Fruit fly (Drosophila melanogaster) whole organism, embryonic: ENCODE measurements around the gene sll.
A peak's percentile ranks its signal among the peaks of the same experiment; 100 is the strongest.

Source experiments
- Bdp1 ChIP-seq: fragments of 200-800 bp; sonication (Bioruptor generic); optimal IDR thresholded peaks from 3 replicates; lab custom pipeline; 2016; ENCODE audit warnings: missing biosample characterization, missing genetic modification characterization
- Bgb ChIP-seq: fragments of 200-800 bp; sonication (Bioruptor generic); IDR thresholded peaks from 2 replicates; pipeline ENCODE4 v1.3.6; 2022; ENCODE audit warnings: missing biosample characterization, missing genetic modification characterization; ENCODE audit not compliant: partially characterized antibody
- CG11560 ChIP-seq: fragments of 200-800 bp; sonication (Bioruptor generic); IDR thresholded peaks from 3 replicates; pipeline ENCODE4 v1.3.6; 2022; ENCODE audit warnings: missing biosample characterization, missing genetic modification characterization
- CG12219 ChIP-seq: fragments of 200-800 bp; sonication (Bioruptor generic); optimal IDR thresholded peaks from 3 replicates; lab custom pipeline; 2018; ENCODE audit warnings: missing biosample characterization, mild to moderate bottlenecking, missing genetic modification characterization
- CG13287 ChIP-seq: fragments of 200-800 bp; sonication (Bioruptor generic); IDR thresholded peaks from 2 replicates; pipeline ENCODE4 v1.3.6; 2022; ENCODE audit warnings: missing biosample characterization, missing genetic modification characterization; ENCODE audit not compliant: partially characterized antibody
- CG13424 ChIP-seq: fragments of 200-800 bp; sonication (Bioruptor generic); optimal IDR thresholded peaks from 2 replicates; lab custom pipeline; 2019; ENCODE audit warnings: missing biosample characterization, mild to moderate bottlenecking, missing genetic modification characterization, moderate library complexity
- CG13775 ChIP-seq: fragments of 200-800 bp; sonication (Bioruptor generic); optimal IDR thresholded peaks from 3 replicates; lab custom pipeline; 2017; ENCODE audit warnings: missing biosample characterization, mild to moderate bottlenecking, missing genetic modification characterization
- CG14441 ChIP-seq: fragments of 200-800 bp; sonication (Bioruptor generic); IDR thresholded peaks from 2 replicates; pipeline ENCODE4 v1.3.6; 2022; ENCODE audit warnings: missing biosample characterization, missing genetic modification characterization
- CG15696 ChIP-seq: fragments of 200-800 bp; sonication (Bioruptor generic); optimal IDR thresholded peaks from 2 replicates; lab custom pipeline; 2019; ENCODE audit warnings: missing biosample characterization, mild to moderate bottlenecking, missing genetic modification characterization, moderate library complexity
- CG16813 ChIP-seq: fragments of 200-800 bp; sonication (Bioruptor generic); IDR thresholded peaks from 3 replicates; pipeline ENCODE4 v1.3.6; 2022; ENCODE audit warnings: missing biosample characterization, missing genetic modification characterization; ENCODE audit not compliant: partially characterized antibody
- CG16815 ChIP-seq: fragments of 200-800 bp; sonication (Bioruptor generic); optimal IDR thresholded peaks from 3 replicates; lab custom pipeline; 2017; ENCODE audit warnings: missing biosample characterization, mild to moderate bottlenecking, missing genetic modification characterization
- CG17612 ChIP-seq: fragments of 200-800 bp; sonication (Bioruptor generic); IDR thresholded peaks from 2 replicates; pipeline ENCODE4 v1.3.6; 2022; ENCODE audit warnings: missing biosample characterization, missing genetic modification characterization
- CG18262 ChIP-seq: fragments of 200-800 bp; optimal IDR thresholded peaks from 3 replicates; lab custom pipeline; 2019; ENCODE audit warnings: missing biosample characterization, mild to moderate bottlenecking, missing genetic modification characterization, moderate library complexity
- CG18619 ChIP-seq: fragments of 200-800 bp; sonication (Bioruptor generic); optimal IDR thresholded peaks from 3 replicates; lab custom pipeline; 2017; ENCODE audit warnings: missing biosample characterization, mild to moderate bottlenecking, missing genetic modification characterization
- CG2889 ChIP-seq: fragments of 200-800 bp; sonication (Bioruptor generic); IDR thresholded peaks from 3 replicates; pipeline ENCODE4 v1.3.6; 2022; ENCODE audit warnings: missing biosample characterization, missing genetic modification characterization
- CG34376 ChIP-seq: fragments of 200-800 bp; sonication (Bioruptor generic); optimal IDR thresholded peaks from 2 replicates; lab custom pipeline; 2018; ENCODE audit warnings: missing biosample characterization, mild to moderate bottlenecking, missing genetic modification characterization
- CG42726 ChIP-seq: fragments of 200-800 bp; sonication (Bioruptor generic); IDR thresholded peaks from 2 replicates; pipeline ENCODE4 v1.3.6; 2022; ENCODE audit warnings: missing biosample characterization, missing genetic modification characterization; ENCODE audit not compliant: partially characterized antibody
- CG43689 ChIP-seq: fragments of 200-800 bp; sonication (Bioruptor generic); IDR thresholded peaks from 2 replicates; pipeline ENCODE4 v1.3.6; 2022; ENCODE audit warnings: missing biosample characterization, missing genetic modification characterization
- CG4424 ChIP-seq: fragments of 200-800 bp; sonication (Bioruptor generic); optimal IDR thresholded peaks from 3 replicates; lab custom pipeline; 2016; ENCODE audit warnings: missing biosample characterization, missing genetic modification characterization
- CG6791 ChIP-seq: fragments of 200-800 bp; sonication (Bioruptor generic); IDR thresholded peaks from 3 replicates; pipeline ENCODE4 v1.3.6; 2022; ENCODE audit warnings: missing biosample characterization, missing genetic modification characterization; ENCODE audit not compliant: partially characterized antibody
- CG7745 ChIP-seq: fragments of 200-800 bp; sonication (Bioruptor generic); optimal IDR thresholded peaks from 2 replicates; lab custom pipeline; 2018; ENCODE audit warnings: missing biosample characterization, mild to moderate bottlenecking, missing genetic modification characterization, moderate library complexity
- CG7839 ChIP-seq: fragments of 200-800 bp; sonication (Bioruptor generic); optimal IDR thresholded peaks from 3 replicates; lab custom pipeline; 2018; ENCODE audit warnings: missing biosample characterization, mild to moderate bottlenecking, missing genetic modification characterization, moderate library complexity
- CG7963 ChIP-seq: fragments of 200-800 bp; sonication (Bioruptor generic); IDR thresholded peaks from 3 replicates; pipeline ENCODE4 v1.3.6; 2022; ENCODE audit warnings: missing biosample characterization, missing genetic modification characterization; ENCODE audit not compliant: partially characterized antibody
- CkIIα-i1 ChIP-seq: fragments of 200-800 bp; sonication (Bioruptor generic); IDR thresholded peaks from 2 replicates; pipeline ENCODE4 v1.3.6; 2022; ENCODE audit warnings: missing biosample characterization, missing genetic modification characterization
- Dek ChIP-seq: fragments of 200-800 bp; sonication (Bioruptor generic); optimal IDR thresholded peaks from 3 replicates; lab custom pipeline; 2019; ENCODE audit warnings: missing biosample characterization, mild to moderate bottlenecking, missing genetic modification characterization, moderate library complexity
- Dip2 ChIP-seq: fragments of 200-800 bp; sonication (Bioruptor generic); IDR thresholded peaks from 2 replicates; pipeline ENCODE4 v1.3.6; 2022; ENCODE audit warnings: missing biosample characterization, missing genetic modification characterization
- Dll ChIP-seq: fragments of 200-800 bp; sonication (Bioruptor generic); IDR thresholded peaks from 4 replicates; pipeline ENCODE4 v1.3.6; 2022; ENCODE audit warnings: missing biosample characterization, missing genetic modification characterization; ENCODE audit not compliant: partially characterized antibody
- HLH4C ChIP-seq: fragments of 200-800 bp; sonication (Bioruptor generic); IDR thresholded peaks from 3 replicates; pipeline ENCODE4 v1.3.6; 2022; ENCODE audit warnings: missing biosample characterization, missing genetic modification characterization; ENCODE audit not compliant: partially characterized antibody
- Oaz ChIP-seq: fragments of 200-800 bp; sonication (Bioruptor generic); IDR thresholded peaks from 2 replicates; pipeline ENCODE4 v1.3.6; 2022; ENCODE audit warnings: missing biosample characterization, missing genetic modification characterization
- Rfx ChIP-seq: fragments of 200-800 bp; sonication (Bioruptor generic); IDR thresholded peaks from 2 replicates; pipeline ENCODE4 v1.3.6; 2022; ENCODE audit warnings: missing biosample characterization, missing genetic modification characterization
- Scr ChIP-seq: fragments of 200-800 bp; sonication (Bioruptor generic); IDR thresholded peaks from 2 replicates; pipeline ENCODE4 v1.3.6; 2022; ENCODE audit warnings: missing biosample characterization, missing genetic modification characterization; ENCODE audit not compliant: partially characterized antibody
- Side ChIP-seq: fragments of 200-800 bp; sonication (Bioruptor generic); optimal IDR thresholded peaks from 2 replicates; lab custom pipeline; 2016; ENCODE audit warnings: missing biosample characterization, missing genetic modification characterization
- ato ChIP-seq: fragments of 200-800 bp; sonication (Bioruptor generic); IDR thresholded peaks from 2 replicates; pipeline ENCODE4 v1.3.6; 2022; ENCODE audit warnings: missing biosample characterization, missing genetic modification characterization; ENCODE audit not compliant: partially characterized antibody
- bcd ChIP-seq: fragments of 200-800 bp; sonication (Bioruptor generic); optimal IDR thresholded peaks from 2 replicates; lab custom pipeline; 2017; ENCODE audit warnings: missing biosample characterization, mild to moderate bottlenecking, missing genetic modification characterization
- dmrt99B ChIP-seq: fragments of 200-800 bp; sonication (Bioruptor generic); optimal IDR thresholded peaks from 2 replicates; lab custom pipeline; 2018; ENCODE audit warnings: missing biosample characterization, mild to moderate bottlenecking, missing genetic modification characterization, moderate library complexity
- hbn ChIP-seq: fragments of 200-800 bp; sonication (Bioruptor generic); IDR thresholded peaks from 2 replicates; pipeline ENCODE4 v1.3.6; 2022; ENCODE audit warnings: missing biosample characterization, missing genetic modification characterization; ENCODE audit not compliant: partially characterized antibody
- inv ChIP-seq: fragments of 200-800 bp; sonication (Bioruptor generic); IDR thresholded peaks from 2 replicates; pipeline ENCODE4 v1.3.6; 2022; ENCODE audit warnings: missing biosample characterization, missing genetic modification characterization; ENCODE audit not compliant: partially characterized antibody
- jigr1 ChIP-seq: fragments of 200-800 bp; sonication (Bioruptor generic); IDR thresholded peaks from 3 replicates; pipeline ENCODE4 v1.3.6; 2022; ENCODE audit warnings: missing biosample characterization, missing genetic modification characterization
- knrl ChIP-seq: fragments of 200-800 bp; sonication (Bioruptor generic); IDR thresholded peaks from 3 replicates; pipeline ENCODE4 v1.3.6; 2022; ENCODE audit warnings: missing biosample characterization, missing genetic modification characterization; ENCODE audit not compliant: partially characterized antibody
- mld ChIP-seq: fragments of 200-800 bp; sonication (Bioruptor generic); IDR thresholded peaks from 3 replicates; pipeline ENCODE4 v1.3.6; 2022; ENCODE audit warnings: missing biosample characterization, missing genetic modification characterization; ENCODE audit not compliant: partially characterized antibody
- pan ChIP-seq, 4 experiments: fragments of >200 bp in 3 of 4; fragments of 200-800 bp in 1 of 4; sonication (Bioruptor generic) in 1 of 4; optimal IDR thresholded peaks in 3 of 4; IDR thresholded peaks in 1 of 4; 2 replicates each; pipeline versions ENCODE4 v1.3.6 to Lab custom; 2017 to 2022; ENCODE audit warnings: missing biosample characterization in 2 of 4, missing genetic modification characterization in 2 of 4, mixed read lengths in 1 of 4
- tna ChIP-seq: fragments of 200-800 bp; sonication (Bioruptor generic); IDR thresholded peaks from 2 replicates; pipeline ENCODE4 v1.3.6; 2022; ENCODE audit warnings: missing biosample characterization, missing genetic modification characterization; ENCODE audit not compliant: partially characterized antibody
- trh ChIP-seq: fragments of 200-800 bp; sonication (Bioruptor generic); optimal IDR thresholded peaks from 2 replicates; lab custom pipeline; 2016; ENCODE audit warnings: missing biosample characterization, missing genetic modification characterization
- unc-4 ChIP-seq: fragments of 200-800 bp; sonication (Bioruptor generic); IDR thresholded peaks from 2 replicates; pipeline ENCODE4 v1.3.6; 2022; ENCODE audit warnings: missing biosample characterization, missing genetic modification characterization; ENCODE audit not compliant: partially characterized antibody
- vvl ChIP-seq: fragments of 200-800 bp; sonication (Bioruptor generic); IDR thresholded peaks from 2 replicates; pipeline ENCODE4 v1.3.6; 2022; ENCODE audit warnings: missing biosample characterization, missing genetic modification characterization

sll gene

DNA sequence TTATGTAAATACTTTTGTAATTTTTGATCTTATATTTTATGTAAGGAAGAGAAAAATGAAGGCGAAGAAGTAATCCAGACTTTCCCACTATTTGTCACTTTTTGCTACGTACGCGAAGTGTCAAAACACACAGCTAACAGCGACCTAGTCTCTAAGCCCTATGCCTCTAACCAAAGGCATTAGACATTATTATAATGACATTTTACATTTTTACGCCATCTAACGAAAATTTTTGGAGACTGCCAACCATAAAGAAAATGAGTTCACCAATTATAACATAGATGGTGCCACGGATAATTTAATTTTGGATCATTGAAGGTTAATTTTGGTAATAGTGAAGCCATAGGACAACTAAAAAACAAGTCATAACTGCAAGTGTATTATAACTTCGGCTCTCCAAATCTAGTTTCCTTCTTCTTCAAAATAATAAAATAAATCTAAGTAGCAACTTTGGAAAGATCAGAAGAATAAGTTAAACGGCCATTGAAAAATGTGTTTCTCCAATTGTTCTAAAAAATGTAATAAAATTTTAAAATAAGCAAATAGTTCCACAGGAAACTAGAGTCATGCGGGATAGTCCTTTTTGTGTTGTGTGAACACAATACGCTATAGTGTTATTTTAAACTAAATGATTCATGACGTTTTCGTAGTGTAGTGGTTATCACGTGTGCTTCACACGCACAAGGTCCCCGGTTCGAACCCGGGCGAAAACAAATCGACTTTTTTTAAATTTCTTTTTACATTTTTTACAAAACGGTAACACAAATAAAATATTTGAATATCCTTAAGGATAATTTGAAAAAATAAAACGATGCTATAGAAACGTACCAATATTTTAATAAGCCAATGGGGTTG, 11.4 kb downstream of the sll start (continued):
- no peak for TF ChIP-seq trh (GFP tag; lab: Kevin White, UChicago)
- peak; percentile 65 for TF ChIP-seq Rfx (GFP tag; lab: Robert Waterston, UW)
- no peak for TF ChIP-seq inv (GFP tag; lab: Robert Waterston, UW)
- TF ChIP-seq Dip2 (GFP tag; lab: Robert Waterston, UW), result peak; percentile 96
- TF ChIP-seq pan (optimal IDR thresholded peaks at IDR 0.05; lab: Kevin White, UChicago), result no peak
- peak in 1 of 2 experiments; percentile 11 for TF ChIP-seq pan (GFP tag; optimal IDR thresholded peaks at IDR 0.05 in 1 of 2, IDR thresholded peaks at IDR 0.05 in 1 of 2)
- TF ChIP-seq CG18619, result no peak
- no peak for TF ChIP-seq CkIIα-i1 (GFP tag; lab: Robert Waterston, UW)
- no peak for TF ChIP-seq CG4424
- TF ChIP-seq CG17612 (GFP tag; lab: Robert Waterston, UW), result no peak
- TF ChIP-seq Oaz, result no peak
- no peak for TF ChIP-seq CG43689 (GFP tag; lab: Robert Waterston, UW)
- TF ChIP-seq CG42726 (GFP tag; lab: Robert Waterston, UW), result peak; percentile 84
- TF ChIP-seq jigr1 (GFP tag; lab: Robert Waterston, UW), result no peak
- TF ChIP-seq CG12219, result no peak
- TF ChIP-seq CG11560 (tag; lab: Robert Waterston, UW), result no peak
- peak; percentile 20 for TF ChIP-seq CG15696 (tag; lab: Kevin White, UChicago)
- TF ChIP-seq Dek (tag; lab: Kevin White, UChicago), result peak; percentile 89
- peak; percentile 97 for TF ChIP-seq CG7745 (tag; lab: Kevin White, UChicago)
- TF ChIP-seq CG7963 (GFP tag; lab: Robert Waterston, UW), result peak; percentile 48
- no peak for TF ChIP-seq bcd (GFP tag; lab: Kevin White, UChicago)

DNA sequence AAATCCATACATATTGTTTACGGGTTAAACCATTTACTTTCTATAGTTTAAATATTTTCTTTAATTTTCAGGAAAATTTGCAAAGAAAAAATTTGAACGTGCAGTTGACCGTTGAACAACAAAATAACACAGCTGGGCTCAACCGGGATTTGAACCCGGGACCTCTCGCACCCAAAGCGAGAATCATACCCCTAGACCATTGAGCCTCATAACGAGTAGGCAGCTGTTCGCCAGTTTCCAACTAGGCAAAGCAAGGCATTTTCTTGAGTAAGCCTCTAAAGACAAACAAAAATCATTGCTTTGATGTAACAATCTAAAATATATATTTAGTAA, 12.0 kb downstream of the sll start:
- peak; percentile 10 for TF ChIP-seq CG18262 (tag; lab: Kevin White, UChicago)
- TF ChIP-seq CG16813, result peak; percentile 92
- peak; percentile 18 for TF ChIP-seq dmrt99B (tag; lab: Kevin White, UChicago)
- TF ChIP-seq mld (GFP tag; lab: Robert Waterston, UW), result peak; percentile 92
- TF ChIP-seq inv (GFP tag; lab: Robert Waterston, UW), result 0 out of 2 replicates have a peak, but pooled peaks have one; percentile 57
- peak; percentile 14 for TF ChIP-seq CG34376 (GFP tag; lab: Kevin White, UChicago)
- peak; percentile 81 for TF ChIP-seq Bgb (GFP tag; lab: Robert Waterston, UW)
- TF ChIP-seq CG6791, result peak; percentile 88
- TF ChIP-seq ato (GFP tag; lab: Robert Waterston, UW), result peak; percentile 78
- peak; percentile 84 for TF ChIP-seq CG7963 (GFP tag; lab: Robert Waterston, UW)
- peak; percentile 76; the same call in 2 of the 3 replicates for TF ChIP-seq knrl
- TF ChIP-seq hbn (GFP tag; lab: Robert Waterston, UW), result peak; percentile 47; the same call in 1 of the 2 replicates
- 0 out of 2 replicates have a peak, but pooled peaks have one; percentile 39 for TF ChIP-seq CG14441 (GFP tag; lab: Robert Waterston, UW)
- TF ChIP-seq CG13287, result peak; percentile 42; the same call in 1 of the 2 replicates
- TF ChIP-seq vvl, result peak; percentile 16; the same call in 1 of the 2 replicates
- TF ChIP-seq tna (GFP tag; lab: Robert Waterston, UW), result peak; percentile 90
- TF ChIP-seq Side (GFP tag; lab: Kevin White, UChicago), result no peak
- TF ChIP-seq CG13775 (GFP tag; lab: Kevin White, UChicago), result no peak
- TF ChIP-seq Dll (GFP tag; lab: Robert Waterston, UW), result peak; percentile 73; the same call in 3 of the 4 replicates
- TF ChIP-seq CG7839 (tag; lab: Kevin White, UChicago), result peak; percentile 5
- no peak for TF ChIP-seq CG16815
- TF ChIP-seq CG13424, result no peak
- TF ChIP-seq Scr, result peak; percentile 78
- no peak for TF ChIP-seq CG2889 (GFP tag; lab: Robert Waterston, UW)
- peak; percentile 79; the same call in 2 of the 3 replicates for TF ChIP-seq HLH4C (GFP tag; lab: Robert Waterston, UW)
- TF ChIP-seq unc-4, result peak; percentile 26; the same call in 1 of the 2 replicates
- peak; percentile 99 for TF ChIP-seq Bdp1 (GFP tag; lab: Kevin White, UChicago)
